Worm (Caenorhabditis elegans) whole organism, young adult: Measurements from ENCODE around the gene gst-31.

Source experiments
- B0019.2 ChIP-seq: fragments of 200-800 bp; sonication (Bioruptor generic); conservative IDR thresholded peaks from 2 replicates; pipeline ENCODE4 v1.3.6; 2022; ENCODE audit warnings: missing genetic modification reagents, missing genetic modification characterization, missing compliant biosample characterization
- F10E7.11 ChIP-seq: sonication (generic microtip); optimal IDR thresholded peaks from 2 replicates; lab custom pipeline; 2017; ENCODE audit warnings: mild to moderate bottlenecking, missing genetic modification characterization, moderate library complexity, missing compliant biosample characterization
- ama-1 ChIP-seq, 3 experiments: fragments of 150-350 bp in 1 of 3; sonication (generic microtip) in 2 of 3; optimal IDR thresholded peaks; 2 replicates each; lab custom pipeline; 2014 to 2018; ENCODE audit warnings: missing biosample characterization in 2 of 3, missing genetic modification characterization in 2 of 3, missing genetic modification reagents in 2 of 3
- cebp-1 ChIP-seq, 2 experiments: fragments of 200-800 bp in 1 of 2; sonication (Bioruptor generic) in 1 of 2; sonication (generic microtip) in 1 of 2; IDR thresholded peaks in 1 of 2; optimal IDR thresholded peaks in 1 of 2; 2 replicates each; pipeline versions ENCODE4 v1.3.6 to Lab custom; 2017 to 2022; ENCODE audit warnings: missing compliant biosample characterization in 2 of 2, missing genetic modification characterization in 2 of 2, mild to moderate bottlenecking in 1 of 2, missing genetic modification reagents in 1 of 2, moderate library complexity in 1 of 2
- dpl-1 ChIP-seq: fragments of 150-350 bp; optimal IDR thresholded peaks from 2 replicates; lab custom pipeline; 2014; ENCODE audit warnings: missing biosample characterization, missing genetic modification reagents, missing genetic modification characterization
- efl-1 ChIP-seq: fragments of 150-350 bp; optimal IDR thresholded peaks from 2 replicates; lab custom pipeline; 2014; ENCODE audit warnings: missing biosample characterization, missing genetic modification reagents, missing genetic modification characterization
- him-1 ChIP-seq: sonication (generic microtip); optimal IDR thresholded peaks from 2 replicates; lab custom pipeline; 2016; ENCODE audit warnings: missing genotype, missing genetic modification reagents, missing genetic modification characterization, missing compliant biosample characterization
- hlh-26 ChIP-seq: fragments of 200-800 bp; sonication (Bioruptor generic); conservative IDR thresholded peaks from 2 replicates; pipeline ENCODE4 v1.3.6; 2022; ENCODE audit warnings: missing genetic modification reagents, missing genetic modification characterization, missing compliant biosample characterization
- hrde-1 ChIP-seq: sonication (generic microtip); optimal IDR thresholded peaks from 2 replicates; lab custom pipeline; 2016; ENCODE audit warnings: missing genetic modification characterization, mild to moderate bottlenecking, missing compliant biosample characterization, moderate library complexity, missing genotype, missing genetic modification reagents, borderline replicate concordance
- lir-1 ChIP-seq: fragments of 200-800 bp; sonication (Bioruptor generic); conservative IDR thresholded peaks from 2 replicates; pipeline ENCODE4 v1.3.6; 2022; ENCODE audit warnings: missing genetic modification reagents, missing genetic modification characterization, missing compliant biosample characterization
- snpc-4 ChIP-seq, 5 experiments: fragments of 150-350 bp in 1 of 5; sonication (generic microtip) in 4 of 5; optimal IDR thresholded peaks; 2 replicates each; lab custom pipeline; 2014 to 2018; ENCODE audit warnings: missing genetic modification characterization in 5 of 5, missing biosample characterization in 3 of 5, antibody characterized with exemption in 2 of 5, mild to moderate bottlenecking in 2 of 5, missing compliant biosample characterization in 2 of 5, missing genotype in 2 of 5, moderate library complexity in 2 of 5, missing genetic modification reagents in 1 of 5
- tbp1 ChIP-seq: fragments of 200-800 bp; sonication (Bioruptor generic); optimal IDR thresholded peaks from 2 replicates; lab custom pipeline; 2018; ENCODE audit warnings: mild to moderate bottlenecking, missing genetic modification characterization, missing compliant biosample characterization
- unc-130 ChIP-seq: sonication (generic microtip); optimal IDR thresholded peaks from 2 replicates; lab custom pipeline; 2016; ENCODE audit warnings: missing genetic modification reagents, missing genetic modification characterization, missing compliant biosample characterization
- ztf-25 ChIP-seq: fragments of 200-800 bp; sonication (Bioruptor generic); IDR thresholded peaks from 2 replicates; pipeline ENCODE4 v1.3.6; 2022; ENCODE audit warnings: missing genetic modification reagents, missing genetic modification characterization, missing compliant biosample characterization

ce11 chrII:15193961-15194360 is 19.2 kb upstream of the gst-31 start:
- TF ChIP-seq ztf-25 (GFP tag; lab: Robert Waterston, UW) (no peak), unc-130 (GFP tag; lab: Kevin White, UChicago) (no peak), snpc-4 (GFP tag; optimal IDR thresholded peaks at IDR 0.05; lab: Kevin White, UChicago) (no peak), snpc-4 (tag; optimal IDR thresholded peaks at IDR 0.05; lab: Kevin White, UChicago) (no peak), dpl-1 (GFP tag; lab: Kevin White, UChicago) (no peak), tbp1 (GFP tag; lab: Kevin White, UChicago) (no peak), F10E7.11 (tag; lab: Kevin White, UChicago) (no peak), lir-1 (no peak), B0019.2 (GFP tag; lab: Robert Waterston, UW) (no peak), hrde-1 (no peak), hlh-26 (GFP tag; lab: Robert Waterston, UW) (no peak), ama-1 (optimal IDR thresholded peaks at IDR 0.05; lab: Kevin White, UChicago) (no peak), ama-1 (GFP tag; optimal IDR thresholded peaks at IDR 0.05; lab: Kevin White, UChicago) (no peak), cebp-1 (GFP tag; IDR thresholded peaks at IDR 0.05; lab: Robert Waterston, UW) (no peak), cebp-1 (tag; optimal IDR thresholded peaks at IDR 0.05; lab: Kevin White, UChicago) (peak; percentile 46), him-1 (tag; lab: Kevin White, UChicago) (no peak), efl-1 (GFP tag; lab: Kevin White, UChicago) (no peak)
